Comparison of ENCODE assay signal across 4 worm cellular contexts in the genomic region with DNA sequence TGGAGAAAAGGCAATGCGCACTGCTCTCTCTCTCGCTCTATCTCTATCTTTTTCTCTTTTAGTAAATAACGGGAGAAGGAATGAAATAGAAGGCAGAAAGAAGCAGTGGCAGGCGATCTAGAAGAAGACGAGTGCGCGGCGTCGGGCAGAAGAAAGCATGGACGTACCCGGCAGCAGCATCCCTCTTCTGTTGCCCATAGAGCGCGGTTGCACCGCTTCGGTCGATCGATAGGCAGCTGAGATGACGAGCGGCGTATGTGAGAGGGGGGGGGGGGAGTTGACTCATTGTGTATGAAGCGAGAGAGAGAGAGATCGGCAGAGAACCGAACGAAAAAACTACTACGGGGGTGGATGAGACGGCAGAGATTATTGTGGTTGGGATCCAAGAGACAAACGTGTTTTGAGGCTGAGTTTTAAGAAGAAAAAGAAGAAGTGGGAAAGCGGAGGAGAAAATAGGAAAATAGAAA.
TF ChIP-seq lines count a peak whose summit lies in the region.

No protein-coding gene starts in this region.

TF ChIP-seq in whole organism, L2 larva, 48 proteins besides CTCF, POLR2A, EP300 and RAD21 (continues in another document):
- TF ChIP-seq nhr-6 (tag; optimal IDR thresholded peaks at IDR 0.05; lab: Kevin White, UChicago) (peak; percentile 79), lin-11 (tag; optimal IDR thresholded peaks at IDR 0.05; lab: Kevin White, UChicago) (peak; percentile 95), mab-5 (tag; optimal IDR thresholded peaks at IDR 0.05; lab: Kevin White, UChicago) (peak; percentile 92), Y55F3AM.14 (GFP tag; optimal IDR thresholded peaks at IDR 0.05; lab: Kevin White, UChicago) (peak; percentile 96), elt-1 (tag; optimal IDR thresholded peaks at IDR 0.05; lab: Kevin White, UChicago) (no peak), ama-1 (optimal IDR thresholded peaks at IDR 0.05; lab: Kevin White, UChicago) (no peak), ztf-1 (GFP tag; conservative IDR thresholded peaks at IDR 0.05; lab: Robert Waterston, UW) (no peak), nhr-23 (tag; optimal IDR thresholded peaks at IDR 0.05; lab: Kevin White, UChicago) (no peak), ztf-4 (tag; optimal IDR thresholded peaks at IDR 0.05; lab: Kevin White, UChicago) (peak; percentile 85), elt-3 (tag; optimal IDR thresholded peaks at IDR 0.05; lab: Kevin White, UChicago) (no peak), nhr-21 (tag; optimal IDR thresholded peaks at IDR 0.05; lab: Kevin White, UChicago) (peak; percentile 89), dmd-4 (tag; optimal IDR thresholded peaks at IDR 0.05; lab: Kevin White, UChicago) (no peak), mdl-1 (tag; optimal IDR thresholded peaks at IDR 0.05; lab: Kevin White, UChicago) (peak; percentile 43 to 91), blmp-1 (tag; optimal IDR thresholded peaks at IDR 0.05; lab: Kevin White, UChicago; ENCODE audit: insufficient read depth) (peak; percentile 68), sma-9 (GFP tag; optimal IDR thresholded peaks at IDR 0.05; lab: Kevin White, UChicago) (peak; percentile 93), sma-9 (tag; optimal IDR thresholded peaks at IDR 0.05; lab: Kevin White, UChicago) (no peak), skn-1 (tag; optimal IDR thresholded peaks at IDR 0.05; lab: Kevin White, UChicago) (no peak), R02D3.7 (tag; optimal IDR thresholded peaks at IDR 0.05; lab: Kevin White, UChicago) (peak; percentile 9), crh-2 (tag; optimal IDR thresholded peaks at IDR 0.05; lab: Kevin White, UChicago) (peak; percentile 91), ceh-16 (tag; optimal IDR thresholded peaks at IDR 0.05; lab: Kevin White, UChicago) (peak; percentile 94), C34F6.9 (tag; optimal IDR thresholded peaks at IDR 0.05; lab: Kevin White, UChicago) (peak; percentile 97), unc-55 (GFP tag; optimal IDR thresholded peaks at IDR 0.05; lab: Kevin White, UChicago) (peak; percentile 96)

TF ChIP-seq in whole organism, L4 larva, 104 proteins besides CTCF, POLR2A, EP300 and RAD21 (continues in another document):
- TF ChIP-seq nhr-76 (tag; optimal IDR thresholded peaks at IDR 0.05; lab: Kevin White, UChicago), result no peak
- TF ChIP-seq Y5F2A.4 (GFP tag; optimal IDR thresholded peaks at IDR 0.05; lab: Kevin White, UChicago), result peak; percentile 56
- peak; percentile 90 for TF ChIP-seq ceh-28 (tag; optimal IDR thresholded peaks at IDR 0.05; lab: Kevin White, UChicago)
- TF ChIP-seq egl-43 (GFP tag; IDR thresholded peaks at IDR 0.05; lab: Robert Waterston, UW), result peak; percentile 95
- TF ChIP-seq snpc-4 (tag; optimal IDR thresholded peaks at IDR 0.05; lab: Kevin White, UChicago), result peak; percentile 58
- no peak for TF ChIP-seq lin-39 (tag; optimal IDR thresholded peaks at IDR 0.05; lab: Kevin White, UChicago)
- TF ChIP-seq lim-7 (GFP tag; IDR thresholded peaks at IDR 0.05; lab: Robert Waterston, UW), result no peak
- TF ChIP-seq zip-2 (tag; optimal IDR thresholded peaks at IDR 0.05; lab: Kevin White, UChicago), result peak; percentile 45
- no peak for TF ChIP-seq lin-29 (GFP tag; IDR thresholded peaks at IDR 0.05; lab: Robert Waterston, UW)
- peak; percentile 99 for TF ChIP-seq hlh-11 (tag; optimal IDR thresholded peaks at IDR 0.05; lab: Kevin White, UChicago)
- peak; percentile 83 for TF ChIP-seq jun-1 (tag; optimal IDR thresholded peaks at IDR 0.05; lab: Kevin White, UChicago)
- TF ChIP-seq mxl-3 (GFP tag; optimal IDR thresholded peaks at IDR 0.05; lab: Kevin White, UChicago), result peak; percentile 97
- peak; percentile 95 for TF ChIP-seq hmg-1.1 (GFP tag; IDR thresholded peaks at IDR 0.05; lab: Robert Waterston, UW)
- TF ChIP-seq T26A8.4 (GFP tag; IDR thresholded peaks at IDR 0.05; lab: Robert Waterston, UW), result peak; percentile 90
- TF ChIP-seq daf-16 (GFP tag; optimal IDR thresholded peaks at IDR 0.05; lab: Kevin White, UChicago), result peak in 1 of 2 experiments; percentile 95
- TF ChIP-seq daf-16 (tag; optimal IDR thresholded peaks at IDR 0.05; lab: Kevin White, UChicago), result peak; percentile 33
- peak; percentile 82 for TF ChIP-seq gei-8 (GFP tag; optimal IDR thresholded peaks at IDR 0.05; lab: Kevin White, UChicago)
- no peak; the same call in 1 of the 2 replicates for TF ChIP-seq saeg-2 (GFP tag; IDR thresholded peaks at IDR 0.05; lab: Robert Waterston, UW)
- TF ChIP-seq lin-1 (GFP tag; IDR thresholded peaks at IDR 0.05; lab: Robert Waterston, UW), result 0 out of 2 replicates have a peak, but pooled peaks have one; percentile 52
- TF ChIP-seq skn-1 (tag; optimal IDR thresholded peaks at IDR 0.05; lab: Kevin White, UChicago), result no peak
- TF ChIP-seq aha-1 (tag; lab: Kevin White, UChicago), result peak; percentile 99
- peak; percentile 76 for TF ChIP-seq mes-2 (tag; optimal IDR thresholded peaks at IDR 0.05; lab: Kevin White, UChicago; ENCODE audit: poor library complexity, severe bottlenecking)

TF ChIP-seq in whole organism, late embryonic, 69 proteins besides CTCF, POLR2A, EP300 and RAD21 (continues in another document):
- peak; percentile 82 for TF ChIP-seq ceh-34 (tag; optimal IDR thresholded peaks at IDR 0.05; lab: Kevin White, UChicago)
- peak; percentile 44 for TF ChIP-seq syd-9 (tag; optimal IDR thresholded peaks at IDR 0.05; lab: Kevin White, UChicago)
- TF ChIP-seq ref-2 (tag; optimal IDR thresholded peaks at IDR 0.05; lab: Kevin White, UChicago), result peak; percentile 79
- TF ChIP-seq ceh-48 (tag; optimal IDR thresholded peaks at IDR 0.05; lab: Kevin White, UChicago), result peak; percentile 87
- TF ChIP-seq sox-4 (tag; optimal IDR thresholded peaks at IDR 0.05; lab: Kevin White, UChicago), result no peak
- TF ChIP-seq ets-4 (tag; optimal IDR thresholded peaks at IDR 0.05; lab: Kevin White, UChicago), result peak; percentile 51
- TF ChIP-seq ceh-9 (tag; optimal IDR thresholded peaks at IDR 0.05; lab: Kevin White, UChicago), result no peak
- no peak for TF ChIP-seq lim-6 (tag; optimal IDR thresholded peaks at IDR 0.05; lab: Kevin White, UChicago)
- peak; percentile 86 for TF ChIP-seq hlh-30 (tag; optimal IDR thresholded peaks at IDR 0.05; lab: Kevin White, UChicago; ENCODE audit: insufficient read depth)
- no peak for TF ChIP-seq lin-11 (tag; optimal IDR thresholded peaks at IDR 0.05; lab: Kevin White, UChicago)
- TF ChIP-seq fax-1 (tag; optimal IDR thresholded peaks at IDR 0.05; lab: Kevin White, UChicago), result peak; percentile 11
- TF ChIP-seq nfya-1 (tag; optimal IDR thresholded peaks at IDR 0.05; lab: Kevin White, UChicago), result peak; percentile 89
- peak; percentile 33 for TF ChIP-seq fkh-6 (tag; optimal IDR thresholded peaks at IDR 0.05; lab: Kevin White, UChicago)
- peak; percentile 80 for TF ChIP-seq ceh-19 (GFP tag; optimal IDR thresholded peaks at IDR 0.05; lab: Kevin White, UChicago)
- peak; percentile 5 for TF ChIP-seq ceh-6 (GFP tag; optimal IDR thresholded peaks at IDR 0.05; lab: Kevin White, UChicago)
- peak; percentile 89 for TF ChIP-seq unc-42 (tag; optimal IDR thresholded peaks at IDR 0.05; lab: Kevin White, UChicago)
- TF ChIP-seq C08G9.2 (tag; optimal IDR thresholded peaks at IDR 0.05; lab: Kevin White, UChicago), result peak; percentile 48
- peak; percentile 81 for TF ChIP-seq ceh-14 (tag; optimal IDR thresholded peaks at IDR 0.05; lab: Kevin White, UChicago)
- TF ChIP-seq dmd-4 (tag; optimal IDR thresholded peaks at IDR 0.05; lab: Kevin White, UChicago; ENCODE audit: borderline replicate concordance), result peak; percentile 38
- peak; percentile 92 for TF ChIP-seq ceh-31 (tag; optimal IDR thresholded peaks at IDR 0.05; lab: Kevin White, UChicago)
- peak; percentile 44 for TF ChIP-seq elt-2 (tag; optimal IDR thresholded peaks at IDR 0.05; lab: Kevin White, UChicago)
- TF ChIP-seq unc-55 (GFP tag; optimal IDR thresholded peaks at IDR 0.05; lab: Kevin White, UChicago), result peak; percentile 73
- TF ChIP-seq unc-3 (GFP tag; conservative IDR thresholded peaks at IDR 0.05; lab: Robert Waterston, UW), result no peak
- TF ChIP-seq unc-3 (tag; optimal IDR thresholded peaks at IDR 0.05; lab: Kevin White, UChicago), result peak; percentile 61

TF ChIP-seq in whole organism, mixed stage, embryonic, 35 proteins besides CTCF, POLR2A, EP300 and RAD21 (continues in another document):
- no peak for TF ChIP-seq blmp-1 (tag; optimal IDR thresholded peaks at IDR 0.05; lab: Kevin White, UChicago)
- peak; percentile 17 for TF ChIP-seq M03D4.4 (tag; optimal IDR thresholded peaks at IDR 0.05; lab: Kevin White, UChicago)
- no peak for TF ChIP-seq mab-5 (tag; optimal IDR thresholded peaks at IDR 0.05; lab: Kevin White, UChicago)
- no peak for TF ChIP-seq nhr-76 (tag; optimal IDR thresholded peaks at IDR 0.05; lab: Kevin White, UChicago)
- TF ChIP-seq snpc-4 (tag; optimal IDR thresholded peaks at IDR 0.05; lab: Kevin White, UChicago), result no peak
- TF ChIP-seq zip-8 (tag; optimal IDR thresholded peaks at IDR 0.05; lab: Kevin White, UChicago), result no peak
- TF ChIP-seq sptf-1 (tag; optimal IDR thresholded peaks at IDR 0.05; lab: Kevin White, UChicago), result peak; percentile 83
- TF ChIP-seq bed-3 (GFP tag; optimal IDR thresholded peaks at IDR 0.05; lab: Kevin White, UChicago), result no peak
- no peak for TF ChIP-seq ceh-43 (GFP tag; optimal IDR thresholded peaks at IDR 0.05; lab: Kevin White, UChicago)
- peak; percentile 0 for TF ChIP-seq tbx-8 (GFP tag; optimal IDR thresholded peaks at IDR 0.05; lab: Kevin White, UChicago)
- peak; percentile 37 for TF ChIP-seq hlh-1 (tag; optimal IDR thresholded peaks at IDR 0.05; lab: Kevin White, UChicago)
- peak; percentile 33 for TF ChIP-seq nhr-2 (tag; optimal IDR thresholded peaks at IDR 0.05; lab: Kevin White, UChicago)
- no peak for TF ChIP-seq flh-1 (GFP tag; optimal IDR thresholded peaks at IDR 0.05; lab: Kevin White, UChicago)
- TF ChIP-seq lin-13 (tag; optimal IDR thresholded peaks at IDR 0.05; lab: Kevin White, UChicago), result peak; percentile 53
- TF ChIP-seq unc-120 (tag; optimal IDR thresholded peaks at IDR 0.05; lab: Kevin White, UChicago; ENCODE audit: poor library complexity, severe bottlenecking), result peak; percentile 68
- TF ChIP-seq ceh-39 (tag; optimal IDR thresholded peaks at IDR 0.05; lab: Kevin White, UChicago), result peak; percentile 86
- peak; percentile 69 for TF ChIP-seq ztf-11 (tag; optimal IDR thresholded peaks at IDR 0.05; lab: Kevin White, UChicago)
- TF ChIP-seq elt-3 (tag; optimal IDR thresholded peaks at IDR 0.05; lab: Kevin White, UChicago), result peak; percentile 2
- peak; percentile 62 for TF ChIP-seq drap-1 (GFP tag; optimal IDR thresholded peaks at IDR 0.05; lab: Kevin White, UChicago)
- TF ChIP-seq cnd-1 (tag; optimal IDR thresholded peaks at IDR 0.05; lab: Kevin White, UChicago), result peak; percentile 60
- no peak for TF ChIP-seq nhr-12 (tag; optimal IDR thresholded peaks at IDR 0.05; lab: Kevin White, UChicago)
- TF ChIP-seq lin-32 (GFP tag; optimal IDR thresholded peaks at IDR 0.05; lab: Kevin White, UChicago), result peak; percentile 48
- TF ChIP-seq ham-2 (GFP tag; optimal IDR thresholded peaks at IDR 0.05; lab: Kevin White, UChicago), result peak; percentile 93
- peak; percentile 84 for TF ChIP-seq mls-2 (tag; optimal IDR thresholded peaks at IDR 0.05; lab: Kevin White, UChicago)
- TF ChIP-seq unc-39 (tag; optimal IDR thresholded peaks at IDR 0.05; lab: Kevin White, UChicago), result no peak
- TF ChIP-seq ces-1 (GFP tag; optimal IDR thresholded peaks at IDR 0.05; lab: Kevin White, UChicago), result peak; percentile 75
- peak; percentile 52 for TF ChIP-seq nhr-237 (tag; optimal IDR thresholded peaks at IDR 0.05; lab: Kevin White, UChicago)
